Worm (Caenorhabditis elegans) whole organism, L2 larva: ENCODE data around the gene C05A9.2.

ENCODE experiments used
- ZK546.5 ChIP-seq: sonication (generic microtip); optimal IDR thresholded peaks from 2 replicates; lab custom pipeline; 2017; ENCODE audit warnings: missing biosample characterization, missing genetic modification characterization
- ama-1 ChIP-seq: fragments of 150-350 bp; optimal IDR thresholded peaks from 2 replicates; lab custom pipeline; 2018; ENCODE audit warnings: inconsistent platforms
- blmp-1 ChIP-seq: sonication (generic microtip); optimal IDR thresholded peaks from 2 replicates; lab custom pipeline; 2017; ENCODE audit warnings: missing genetic modification characterization, mild to moderate bottlenecking, missing compliant biosample characterization, antibody characterized with exemption, moderate library complexity; ENCODE audit not compliant: insufficient read depth
- ceh-82 ChIP-seq: fragments of 150-350 bp; optimal IDR thresholded peaks from 2 replicates; lab custom pipeline; 2014; ENCODE audit warnings: missing biosample characterization, missing genetic modification characterization
- elt-3 ChIP-seq: sonication (generic microtip); optimal IDR thresholded peaks from 2 replicates; lab custom pipeline; 2017; ENCODE audit warnings: missing biosample characterization, missing genetic modification characterization
- lin-13 ChIP-seq: fragments of 150-350 bp; optimal IDR thresholded peaks from 2 replicates; lab custom pipeline; 2014; ENCODE audit warnings: missing biosample characterization, missing genetic modification reagents, missing genetic modification characterization
- lin-39 ChIP-seq: fragments of 150-350 bp; optimal IDR thresholded peaks from 2 replicates; lab custom pipeline; 2014; ENCODE audit warnings: missing biosample characterization, missing genetic modification reagents, missing genetic modification characterization
- lsy-2 ChIP-seq, 2 experiments: fragments of 150-350 bp in 1 of 2; sonication (generic microtip) in 1 of 2; optimal IDR thresholded peaks; 2 replicates each; lab custom pipeline; 2014 to 2017; ENCODE audit warnings: missing biosample characterization in 2 of 2, missing genetic modification characterization in 2 of 2
- nhr-237 ChIP-seq: fragments of 150-350 bp; optimal IDR thresholded peaks from 2 replicates; lab custom pipeline; 2014; ENCODE audit warnings: missing biosample characterization, missing genetic modification characterization
- nhr-25 ChIP-seq: fragments of 150-350 bp; sonication (generic microtip); optimal IDR thresholded peaks from 3 replicates; lab custom pipeline; 2014; ENCODE audit warnings: missing biosample characterization, missing genetic modification characterization
- nhr-77 ChIP-seq: fragments of 150-350 bp; optimal IDR thresholded peaks from 2 replicates; lab custom pipeline; 2014; ENCODE audit warnings: missing biosample characterization, missing genetic modification characterization
- snpc-4 ChIP-seq: fragments of 150-350 bp; optimal IDR thresholded peaks from 2 replicates; lab custom pipeline; 2014; ENCODE audit warnings: missing biosample characterization, missing genetic modification characterization
- unc-62 ChIP-seq: fragments of 150-350 bp; optimal IDR thresholded peaks from 2 replicates; lab custom pipeline; 2014; ENCODE audit warnings: missing biosample characterization, missing genetic modification reagents, missing genetic modification characterization
- ztf-4 ChIP-seq: fragments of 150-350 bp; optimal IDR thresholded peaks from 2 replicates; lab custom pipeline; 2014; ENCODE audit warnings: missing biosample characterization, missing genetic modification characterization

DNA sequence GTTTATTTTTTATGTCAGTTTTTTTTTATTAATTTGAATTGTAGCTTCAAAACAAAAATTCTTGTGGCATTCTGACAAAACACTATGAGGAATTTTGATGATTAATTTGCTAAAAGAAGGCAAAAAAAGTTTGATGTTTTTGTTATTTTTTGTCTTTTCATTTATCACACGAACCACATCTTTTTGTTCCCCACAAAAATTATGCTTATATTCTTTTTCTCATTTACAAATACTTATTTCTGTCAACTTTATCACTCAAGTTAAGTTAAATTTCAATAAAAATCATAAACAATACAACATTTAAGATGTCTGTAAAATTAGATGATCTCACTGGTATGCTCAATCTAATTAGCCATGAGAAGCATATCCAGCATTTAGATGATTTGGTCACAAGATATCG lies 43.7 kb upstream of the C05A9.2 start, which contains the start of gene F47B10.6:
- no peak for TF ChIP-seq unc-62 (GFP tag; lab: Kevin White, UChicago)
- no peak for TF ChIP-seq ceh-82
- no peak for TF ChIP-seq ZK546.5 (tag; lab: Kevin White, UChicago)
- TF ChIP-seq ztf-4 (tag; lab: Kevin White, UChicago) = no peak
- no peak for TF ChIP-seq lsy-2 (tag; optimal IDR thresholded peaks at IDR 0.05; lab: Kevin White, UChicago)
- no peak for TF ChIP-seq nhr-77 (tag; lab: Kevin White, UChicago)
- no peak for TF ChIP-seq elt-3 (tag; lab: Kevin White, UChicago)
- no peak for TF ChIP-seq snpc-4 (tag; lab: Kevin White, UChicago)
- no peak for TF ChIP-seq nhr-237 (tag; lab: Kevin White, UChicago)
- TF ChIP-seq blmp-1 (tag; lab: Kevin White, UChicago) = no peak
- TF ChIP-seq lin-13 (GFP tag; lab: Kevin White, UChicago) = no peak
- TF ChIP-seq nhr-25 (tag; lab: Kevin White, UChicago) = no peak
- TF ChIP-seq lin-39 (tag; lab: Kevin White, UChicago) = no peak
- TF ChIP-seq ama-1 = no peak
